Fruit fly (Drosophila melanogaster): ENCODE results near the gene cni.

- TF ChIP-seq gl (tag; optimal IDR thresholded peaks at IDR 0.05) (no peak), CG4496 (GFP tag; IDR thresholded peaks at IDR 0.05) (peak; percentile 79), CG14655 (GFP tag; optimal IDR thresholded peaks at IDR 0.05) (peak; percentile 13), CG32121 (GFP tag; IDR thresholded peaks at IDR 0.05) (peak; percentile 32; the same call in 1 of the 2 replicates), EcR (GFP tag; optimal IDR thresholded peaks at IDR 0.05) (peak; percentile 60), CG9948 (tag; optimal IDR thresholded peaks at IDR 0.05) (no peak), fd96Ca (GFP tag; IDR thresholded peaks at IDR 0.05) (peak; percentile 35; the same call in 1 of the 3 replicates), Pif1A (GFP tag; optimal IDR thresholded peaks at IDR 0.05) (peak; percentile 36), CG15710 (tag; optimal IDR thresholded peaks at IDR 0.05) (no peak), Snoo (tag; optimal IDR thresholded peaks at IDR 0.05) (peak; percentile 10)
These were observed 14.3 kb upstream of the cni start for dm6 chr2L:16324833-16325232.

All from whole organism, pupa.